Worm (Caenorhabditis elegans): Measurements from ENCODE around the gene T07F8.1.

T07F8.1 gene

ce11 chrII:7111657-7112049 lies 36.5 kb upstream of the T07F8.1 start, which contains the start of gene F10E7.5 (continued):
- TF ChIP-seq nhr-28 (tag; optimal IDR thresholded peaks at IDR 0.05) (peak; percentile 33), ceh-82 (tag; optimal IDR thresholded peaks at IDR 0.05) (no peak), hlh-11 (tag; optimal IDR thresholded peaks at IDR 0.05) (peak; percentile 3), dve-1 (tag; optimal IDR thresholded peaks at IDR 0.05; ENCODE audit: insufficient read depth) (no peak), ceh-44 (GFP tag; IDR thresholded peaks at IDR 0.05) (no peak), lsy-2 (tag; optimal IDR thresholded peaks at IDR 0.05) (peak; percentile 92 to 99), nhr-25 (tag; optimal IDR thresholded peaks at IDR 0.05; ENCODE audit: borderline replicate concordance, insufficient read depth) (no peak), lin-13 (GFP tag; optimal IDR thresholded peaks at IDR 0.05) (peak; percentile 15), nhr-48 (tag; optimal IDR thresholded peaks at IDR 0.05) (no peak), T26A8.4 (GFP tag; IDR thresholded peaks at IDR 0.05) (no peak), zfp-3 (GFP tag; conservative IDR thresholded peaks at IDR 0.05) (no peak), snpc-4 (tag; optimal IDR thresholded peaks at IDR 0.05) (no peak), fkh-10 (GFP tag; optimal IDR thresholded peaks at IDR 0.05) (no peak), mdl-1 (tag; optimal IDR thresholded peaks at IDR 0.05) (no peak), saeg-2 (GFP tag; IDR thresholded peaks at IDR 0.05) (no peak), ces-1 (GFP tag; optimal IDR thresholded peaks at IDR 0.05) (no peak), Y48G9A.11 (GFP tag; IDR thresholded peaks at IDR 0.05) (no peak), nhr-42 (GFP tag; IDR thresholded peaks at IDR 0.05) (no peak), daf-19 (GFP tag; conservative IDR thresholded peaks at IDR 0.05) (no peak), arid-1 (GFP tag; conservative IDR thresholded peaks at IDR 0.05) (no peak; the same call in 1 of the 2 replicates), Y75B8A.6 (GFP tag; IDR thresholded peaks at IDR 0.05) (no peak), lin-38 (GFP tag; IDR thresholded peaks at IDR 0.05) (no peak), nhr-10 (tag; optimal IDR thresholded peaks at IDR 0.05) (no peak)

ce11 chrII:7112780-7113179 lies 35.4 kb upstream of the T07F8.1 start, which contains the start of gene F10E7.6:
Gene F10E7.6, plus strand, starts transcription at chrII:7113080.
- TF ChIP-seq mxl-3 (GFP tag; optimal IDR thresholded peaks at IDR 0.05): no peak
- peak in 1 of 2 experiments; percentile 63 for TF ChIP-seq unc-62 (GFP tag; optimal IDR thresholded peaks at IDR 0.05 in 1 of 2)
- TF ChIP-seq unc-62 (tag; optimal IDR thresholded peaks at IDR 0.05): no peak

- no peak for TF ChIP-seq mdl-1 (tag; optimal IDR thresholded peaks at IDR 0.05)
- peak in 1 of 2 experiments; percentile 93 for TF ChIP-seq unc-62 (GFP tag; optimal IDR thresholded peaks at IDR 0.05 in 1 of 2)
- no peak for TF ChIP-seq unc-62 (tag; optimal IDR thresholded peaks at IDR 0.05)
- no peak for TF ChIP-seq mep-1 (tag; optimal IDR thresholded peaks at IDR 0.05)
These were observed 32.6 kb upstream of the T07F8.1 start, which contains the start of gene cutl-5 for ce11 chrII:7115638-7116037. Gene cutl-5, minus strand, starts transcription at chrII:7115906.

- no peak for TF ChIP-seq rbr-2 (tag; optimal IDR thresholded peaks at IDR 0.05)
- TF ChIP-seq nhr-111 (GFP tag; optimal IDR thresholded peaks at IDR 0.05): no peak
- TF ChIP-seq nhr-6 (tag; optimal IDR thresholded peaks at IDR 0.05): no peak
- TF ChIP-seq dmd-6 (GFP tag; IDR thresholded peaks at IDR 0.05): no peak
- TF ChIP-seq mxl-2 (GFP tag; conservative IDR thresholded peaks at IDR 0.05): no peak
- no peak for TF ChIP-seq zfp-3 (GFP tag; conservative IDR thresholded peaks at IDR 0.05)
These were observed 31.8 kb upstream of the T07F8.1 start, which contains the start of gene spon-1 for ce11 chrII:7116350-7116749. Gene spon-1, plus strand, starts transcription at chrII:7116557.

ce11 chrII:7119525-7119924 lies 28.7 kb upstream of the T07F8.1 start:
- TF ChIP-seq F10B5.3 (tag; optimal IDR thresholded peaks at IDR 0.05) (no peak), aha-1 (tag) (peak; percentile 93)
